Worm (Caenorhabditis elegans) whole organism, mixed stage, embryonic: ENCODE data around the gene mam-7.

ENCODE experiments used
- cnd-1 ChIP-seq: fragments of 200-800 bp; sonication (Bioruptor generic); optimal IDR thresholded peaks from 2 replicates; lab custom pipeline; 2018; ENCODE audit warnings: mild to moderate bottlenecking, missing genetic modification characterization, missing compliant biosample characterization
- elt-1 ChIP-seq: sonication (generic microtip); optimal IDR thresholded peaks from 2 replicates; lab custom pipeline; 2017; ENCODE audit warnings: missing genetic modification characterization, mild to moderate bottlenecking, missing compliant biosample characterization, antibody characterized with exemption, moderate library complexity, borderline replicate concordance; ENCODE audit not compliant: insufficient read depth
- hlh-1 ChIP-seq: fragments of 150-350 bp; optimal IDR thresholded peaks from 2 replicates; lab custom pipeline; 2014; ENCODE audit warnings: missing biosample characterization, missing genetic modification reagents, missing genetic modification characterization
- lsy-2 ChIP-seq: fragments of 150-350 bp; optimal IDR thresholded peaks from 2 replicates; lab custom pipeline; 2014; ENCODE audit warnings: missing biosample characterization, missing genetic modification characterization
- nhr-76 ChIP-seq: sonication (generic microtip); optimal IDR thresholded peaks from 2 replicates; lab custom pipeline; 2017; ENCODE audit warnings: missing biosample characterization, missing genetic modification characterization
- unc-62 ChIP-seq: fragments of 150-350 bp; optimal IDR thresholded peaks from 2 replicates; lab custom pipeline; 2014; ENCODE audit warnings: missing biosample characterization, missing genetic modification reagents, missing genetic modification characterization

DNA sequence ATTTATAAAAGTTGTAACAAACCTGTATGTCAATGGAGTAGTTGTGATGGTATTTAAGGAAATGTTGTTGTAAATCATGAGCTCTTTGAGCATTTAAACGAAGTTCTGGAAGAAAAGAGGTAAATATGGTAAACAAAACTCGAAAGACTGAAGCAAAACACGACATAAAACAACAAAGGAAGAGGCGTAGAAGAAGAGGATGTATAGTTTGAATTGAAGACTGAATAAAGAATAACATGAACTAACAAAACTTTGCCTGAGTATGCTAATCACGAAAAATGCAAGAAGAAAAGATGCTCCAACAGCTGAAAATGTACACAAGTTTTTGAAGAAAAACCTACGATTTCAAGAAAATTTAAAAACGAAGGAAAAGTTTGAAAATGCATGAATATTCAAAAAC is 21.9 kb upstream of the mam-7 start, which contains the start of gene ZK757.1:
- TF ChIP-seq elt-1 (tag; lab: Kevin White, UChicago) (no peak), lsy-2 (tag; lab: Kevin White, UChicago) (no peak), hlh-1 (no peak), nhr-76 (tag; lab: Kevin White, UChicago) (no peak), cnd-1 (tag; lab: Kevin White, UChicago) (no peak), unc-62 (GFP tag; lab: Kevin White, UChicago) (no peak)
